Worm (Caenorhabditis elegans) whole organism, young adult: ENCODE data around the gene C06A8.8.

Experiments
- ZK185.1 ChIP-seq: sonication (generic microtip); optimal IDR thresholded peaks from 2 replicates; lab custom pipeline; 2016; ENCODE audit warnings: mild to moderate bottlenecking, missing genetic modification characterization, missing compliant biosample characterization; ENCODE audit not compliant: poor library complexity, severe bottlenecking
- akir-1 ChIP-seq: fragments of 200-800 bp; sonication (Bioruptor generic); optimal IDR thresholded peaks from 2 replicates; lab custom pipeline; 2018; ENCODE audit warnings: mild to moderate bottlenecking, missing genetic modification characterization, moderate library complexity, missing compliant biosample characterization
- aptf-3 ChIP-seq: fragments of 200-800 bp; sonication (Bioruptor generic); IDR thresholded peaks from 2 replicates; pipeline ENCODE4 v1.3.6; 2022; ENCODE audit warnings: missing genetic modification characterization, missing compliant biosample characterization
- ceh-79 ChIP-seq: sonication (generic microtip); optimal IDR thresholded peaks from 2 replicates; lab custom pipeline; 2017; ENCODE audit warnings: mild to moderate bottlenecking, missing genetic modification characterization, missing compliant biosample characterization
- die-1 ChIP-seq: sonication (generic microtip); optimal IDR thresholded peaks from 2 replicates; lab custom pipeline; 2016; ENCODE audit warnings: missing genotype, mild to moderate bottlenecking, missing genetic modification characterization, missing compliant biosample characterization
- ets-4 ChIP-seq: fragments of 200-800 bp; sonication (Bioruptor generic); optimal IDR thresholded peaks from 2 replicates; lab custom pipeline; 2018; ENCODE audit warnings: mild to moderate bottlenecking, missing genetic modification characterization, missing compliant biosample characterization
- him-1 ChIP-seq: sonication (generic microtip); optimal IDR thresholded peaks from 2 replicates; lab custom pipeline; 2016; ENCODE audit warnings: missing genotype, missing genetic modification reagents, missing genetic modification characterization, missing compliant biosample characterization
- lin-40 ChIP-seq: sonication (generic microtip); optimal IDR thresholded peaks from 2 replicates; lab custom pipeline; 2016; ENCODE audit warnings: missing genetic modification characterization, mild to moderate bottlenecking, missing compliant biosample characterization, missing genotype, missing genetic modification reagents
- mxl-1 ChIP-seq: sonication (generic microtip); optimal IDR thresholded peaks from 2 replicates; lab custom pipeline; 2016; ENCODE audit warnings: missing genetic modification characterization, missing compliant biosample characterization
- nfyb-1 ChIP-seq: fragments of 200-800 bp; sonication (Bioruptor generic); IDR thresholded peaks from 2 replicates; pipeline ENCODE4 v1.3.6; 2022; ENCODE audit warnings: missing genetic modification reagents, missing genetic modification characterization, missing compliant biosample characterization
- pha-4 ChIP-seq: fragments of 150-350 bp; sonication (generic microtip); optimal IDR thresholded peaks from 2 replicates; lab custom pipeline; 2014; ENCODE audit warnings: missing biosample characterization, missing genetic modification reagents, missing genetic modification characterization
- repo-1 ChIP-seq: sonication (generic microtip); optimal IDR thresholded peaks from 2 replicates; lab custom pipeline; 2017; ENCODE audit warnings: mild to moderate bottlenecking, missing genetic modification characterization, missing compliant biosample characterization
- snpc-1.3 ChIP-seq: sonication (generic microtip); optimal IDR thresholded peaks from 2 replicates; lab custom pipeline; 2017; ENCODE audit warnings: missing genetic modification characterization, mild to moderate bottlenecking, missing compliant biosample characterization, antibody characterized with exemption, moderate library complexity, missing genotype, missing genetic modification reagents; ENCODE audit not compliant: insufficient read depth
- snpc-4 ChIP-seq, 5 experiments: fragments of 150-350 bp in 1 of 5; sonication (generic microtip) in 4 of 5; optimal IDR thresholded peaks; 2 replicates each; lab custom pipeline; 2014 to 2018; ENCODE audit warnings: missing genetic modification characterization in 5 of 5, missing biosample characterization in 3 of 5, antibody characterized with exemption in 2 of 5, mild to moderate bottlenecking in 2 of 5, missing compliant biosample characterization in 2 of 5, missing genotype in 2 of 5, moderate library complexity in 2 of 5, missing genetic modification reagents in 1 of 5

- TF ChIP-seq mxl-1 (tag; lab: Kevin White, UChicago) (no peak), ets-4 (GFP tag; lab: Kevin White, UChicago) (no peak), ZK185.1 (no peak), akir-1 (GFP tag; lab: Kevin White, UChicago) (no peak), repo-1 (tag; lab: Kevin White, UChicago) (no peak), aptf-3 (GFP tag; lab: Robert Waterston, UW) (no peak), snpc-4 (GFP tag; optimal IDR thresholded peaks at IDR 0.05; lab: Kevin White, UChicago) (no peak), snpc-4 (tag; optimal IDR thresholded peaks at IDR 0.05; lab: Kevin White, UChicago) (no peak), lin-40 (no peak), nfyb-1 (GFP tag; lab: Robert Waterston, UW) (no peak), ceh-79 (tag; lab: Kevin White, UChicago) (no peak), him-1 (tag; lab: Kevin White, UChicago) (no peak), die-1 (tag; lab: Kevin White, UChicago) (no peak), snpc-1.3 (tag; lab: Kevin White, UChicago) (no peak), pha-4 (tag; lab: Kevin White, UChicago) (no peak)
These were observed at the start of gene C06A8.8 for ce11 chrII:7771917-7772316.
